Worm (Caenorhabditis elegans) whole organism, mixed stage, embryonic: ENCODE results near the gene EEED8.3.

Source experiments
- M03D4.4 ChIP-seq: sonication (generic microtip); optimal IDR thresholded peaks from 2 replicates; lab custom pipeline; 2017; ENCODE audit warnings: mild to moderate bottlenecking, missing genetic modification characterization, missing compliant biosample characterization
- bed-3 ChIP-seq: fragments of 200-800 bp; sonication (Bioruptor generic); optimal IDR thresholded peaks from 3 replicates; lab custom pipeline; 2018; ENCODE audit warnings: mild to moderate bottlenecking, missing genetic modification characterization, moderate library complexity, missing compliant biosample characterization
- ceh-39 ChIP-seq: fragments of 150-350 bp; optimal IDR thresholded peaks from 2 replicates; lab custom pipeline; 2014; ENCODE audit warnings: missing biosample characterization, missing genetic modification characterization
- ceh-43 ChIP-seq: fragments of 200-800 bp; sonication (Bioruptor generic); optimal IDR thresholded peaks from 2 replicates; lab custom pipeline; 2018; ENCODE audit warnings: mild to moderate bottlenecking, missing genetic modification characterization, moderate library complexity, missing compliant biosample characterization
- ceh-83 ChIP-seq: fragments of 200-800 bp; sonication (Bioruptor generic); optimal IDR thresholded peaks from 2 replicates; lab custom pipeline; 2018; ENCODE audit warnings: mild to moderate bottlenecking, missing genetic modification characterization, missing compliant biosample characterization
- ces-1 ChIP-seq: fragments of 150-350 bp; optimal IDR thresholded peaks from 2 replicates; lab custom pipeline; 2014; ENCODE audit warnings: missing biosample characterization, missing genetic modification reagents, missing genetic modification characterization
- cnd-1 ChIP-seq: fragments of 200-800 bp; sonication (Bioruptor generic); optimal IDR thresholded peaks from 2 replicates; lab custom pipeline; 2018; ENCODE audit warnings: mild to moderate bottlenecking, missing genetic modification characterization, missing compliant biosample characterization
- drap-1 ChIP-seq: fragments of 200-800 bp; sonication (Bioruptor generic); optimal IDR thresholded peaks from 3 replicates; lab custom pipeline; 2018; ENCODE audit warnings: mild to moderate bottlenecking, missing genetic modification characterization, missing compliant biosample characterization
- elt-3 ChIP-seq: fragments of 150-350 bp; optimal IDR thresholded peaks from 2 replicates; lab custom pipeline; 2014; ENCODE audit warnings: missing biosample characterization, missing genetic modification characterization
- hlh-1 ChIP-seq: fragments of 150-350 bp; optimal IDR thresholded peaks from 2 replicates; lab custom pipeline; 2014; ENCODE audit warnings: missing biosample characterization, missing genetic modification reagents, missing genetic modification characterization
- lin-13 ChIP-seq: fragments of 150-350 bp; optimal IDR thresholded peaks from 2 replicates; lab custom pipeline; 2014; ENCODE audit warnings: missing biosample characterization, missing genetic modification characterization
- lin-32 ChIP-seq: fragments of 200-800 bp; sonication (Bioruptor generic); optimal IDR thresholded peaks from 2 replicates; lab custom pipeline; 2018; ENCODE audit warnings: mild to moderate bottlenecking, missing genetic modification characterization, missing compliant biosample characterization
- lsy-2 ChIP-seq: fragments of 150-350 bp; optimal IDR thresholded peaks from 2 replicates; lab custom pipeline; 2014; ENCODE audit warnings: missing biosample characterization, missing genetic modification characterization
- mab-5 ChIP-seq: fragments of 150-350 bp; optimal IDR thresholded peaks from 2 replicates; lab custom pipeline; 2014; ENCODE audit warnings: missing biosample characterization, missing genetic modification characterization
- mep-1 ChIP-seq: fragments of 150-350 bp; optimal IDR thresholded peaks from 2 replicates; lab custom pipeline; 2017; ENCODE audit warnings: missing biosample characterization, missing genetic modification reagents, missing genetic modification characterization, inconsistent platforms
- mls-2 ChIP-seq: sonication (generic microtip); optimal IDR thresholded peaks from 2 replicates; lab custom pipeline; 2016; ENCODE audit warnings: mild to moderate bottlenecking, missing genetic modification characterization, moderate library complexity, missing compliant biosample characterization
- nhr-12 ChIP-seq: fragments of 150-350 bp; optimal IDR thresholded peaks from 2 replicates; lab custom pipeline; 2014; ENCODE audit warnings: missing biosample characterization, missing genetic modification characterization
- nhr-2 ChIP-seq: fragments of 150-350 bp; optimal IDR thresholded peaks from 2 replicates; lab custom pipeline; 2014; ENCODE audit warnings: missing biosample characterization, missing genetic modification characterization
- nhr-237 ChIP-seq: fragments of 150-350 bp; optimal IDR thresholded peaks from 2 replicates; lab custom pipeline; 2014; ENCODE audit warnings: missing biosample characterization, missing genetic modification characterization
- nhr-76 ChIP-seq: sonication (generic microtip); optimal IDR thresholded peaks from 2 replicates; lab custom pipeline; 2017; ENCODE audit warnings: missing biosample characterization, missing genetic modification characterization
- snpc-4 ChIP-seq: fragments of 150-350 bp; optimal IDR thresholded peaks from 2 replicates; lab custom pipeline; 2014; ENCODE audit warnings: missing biosample characterization, missing genetic modification characterization
- sptf-1 ChIP-seq: sonication (generic microtip); optimal IDR thresholded peaks from 2 replicates; lab custom pipeline; 2017; ENCODE audit warnings: mild to moderate bottlenecking, missing genetic modification characterization, moderate library complexity, missing compliant biosample characterization
- tbx-8 ChIP-seq: fragments of 200-800 bp; sonication (Bioruptor generic); optimal IDR thresholded peaks from 2 replicates; lab custom pipeline; 2018; ENCODE audit warnings: mild to moderate bottlenecking, missing genetic modification characterization, moderate library complexity, missing compliant biosample characterization
- unc-62 ChIP-seq: fragments of 150-350 bp; optimal IDR thresholded peaks from 2 replicates; lab custom pipeline; 2014; ENCODE audit warnings: missing biosample characterization, missing genetic modification reagents, missing genetic modification characterization
- zip-8 ChIP-seq: fragments of 150-350 bp; optimal IDR thresholded peaks from 2 replicates; lab custom pipeline; 2014; ENCODE audit warnings: missing biosample characterization, missing genetic modification characterization
- ztf-11 ChIP-seq: fragments of 150-350 bp; optimal IDR thresholded peaks from 2 replicates; lab custom pipeline; 2014; ENCODE audit warnings: missing biosample characterization, missing genetic modification characterization

Gene EEED8.3

DNA sequence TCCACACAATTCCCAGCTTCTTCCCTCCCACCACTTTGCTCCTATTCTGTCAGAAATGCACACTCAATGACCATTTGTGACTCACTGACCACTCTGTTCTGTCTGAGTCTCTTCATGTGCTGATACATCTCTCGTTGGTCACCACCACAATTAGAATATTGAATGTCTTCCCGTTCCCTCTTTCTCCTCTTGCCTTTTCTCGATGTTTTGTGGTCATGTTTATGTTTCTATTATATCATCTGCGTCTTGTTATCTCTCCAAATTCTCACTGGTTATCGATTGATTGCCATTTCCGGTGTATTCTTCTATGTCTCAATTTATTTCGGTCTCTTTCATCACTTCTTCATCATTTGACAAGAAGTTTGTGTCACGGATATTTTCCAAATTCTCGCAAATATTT is 46.8 kb downstream of the EEED8.3 start:
- peak; percentile 74 for TF ChIP-seq ces-1
- no peak for TF ChIP-seq elt-3
- no peak for TF ChIP-seq nhr-76 (tag; lab: Kevin White, UChicago)
- TF ChIP-seq unc-62 (GFP tag; lab: Kevin White, UChicago) = peak; percentile 14
- TF ChIP-seq M03D4.4 (tag; lab: Kevin White, UChicago) = no peak
- TF ChIP-seq lsy-2 (tag; lab: Kevin White, UChicago) = no peak
- TF ChIP-seq mls-2 (tag; lab: Kevin White, UChicago) = peak; percentile 46
- TF ChIP-seq mep-1 (tag; lab: Kevin White, UChicago) = peak; percentile 37
- TF ChIP-seq nhr-2 (tag; lab: Kevin White, UChicago) = no peak
- no peak for TF ChIP-seq ceh-43 (GFP tag; lab: Kevin White, UChicago)
- TF ChIP-seq sptf-1 (tag; lab: Kevin White, UChicago) = no peak

DNA sequence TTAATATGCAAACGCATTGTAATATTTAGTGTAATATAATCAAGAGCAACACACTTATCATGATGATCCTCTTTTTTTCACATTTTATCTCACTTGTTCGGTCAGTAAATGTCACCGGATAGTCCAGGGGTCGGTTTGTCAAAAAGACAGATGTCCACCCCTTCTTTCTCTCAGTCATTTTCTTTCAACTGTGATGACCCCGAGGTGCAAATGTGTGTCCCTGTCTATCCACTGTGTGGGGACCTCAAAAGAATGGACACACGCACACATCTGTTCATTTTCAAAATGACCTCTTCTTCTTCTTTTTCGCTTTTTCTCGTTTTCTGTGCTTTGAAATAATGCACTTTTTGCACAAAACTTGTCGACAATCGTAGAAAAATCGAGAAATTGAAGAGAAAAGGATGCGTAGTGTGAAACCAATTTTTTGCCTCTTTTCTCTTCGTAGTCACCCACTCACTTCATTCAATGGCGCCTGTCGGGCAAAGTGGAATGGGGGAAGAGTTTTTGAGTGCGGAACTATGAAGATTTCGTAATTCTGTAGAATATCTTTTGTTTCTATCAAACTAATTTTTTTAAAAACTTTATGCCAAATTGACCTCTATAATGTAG is 49.7 kb downstream of the EEED8.3 start:
- TF ChIP-seq ztf-11 (tag; lab: Kevin White, UChicago) (no peak), nhr-237 (no peak), tbx-8 (no peak), cnd-1 (tag; lab: Kevin White, UChicago) (peak; percentile 41), mab-5 (tag; lab: Kevin White, UChicago) (no peak), M03D4.4 (tag; lab: Kevin White, UChicago) (no peak), ceh-39 (tag; lab: Kevin White, UChicago) (no peak), zip-8 (tag; lab: Kevin White, UChicago) (no peak), ceh-83 (GFP tag; lab: Kevin White, UChicago) (no peak), nhr-2 (tag; lab: Kevin White, UChicago) (peak; percentile 98), nhr-12 (tag; lab: Kevin White, UChicago) (no peak), lin-32 (GFP tag; lab: Kevin White, UChicago) (peak; percentile 24), drap-1 (GFP tag; lab: Kevin White, UChicago) (no peak), lsy-2 (tag; lab: Kevin White, UChicago) (no peak), snpc-4 (no peak), bed-3 (GFP tag; lab: Kevin White, UChicago) (no peak), lin-13 (tag; lab: Kevin White, UChicago) (no peak), hlh-1 (tag; lab: Kevin White, UChicago) (peak; percentile 47), ceh-43 (GFP tag; lab: Kevin White, UChicago) (no peak), elt-3 (no peak), sptf-1 (tag; lab: Kevin White, UChicago) (no peak)
